Worm (Caenorhabditis elegans) whole organism, late embryonic: ENCODE measurements around the gene cyn-8.

ENCODE experiments used
- C38D4.7 ChIP-seq: fragments of 200-800 bp; sonication (Bioruptor generic); optimal IDR thresholded peaks from 2 replicates; lab custom pipeline; 2018; ENCODE audit warnings: mild to moderate bottlenecking, missing genetic modification characterization, moderate library complexity, missing compliant biosample characterization
- K02D7.2 ChIP-seq: sonication (generic microtip); optimal IDR thresholded peaks from 2 replicates; lab custom pipeline; 2017; ENCODE audit warnings: mild to moderate bottlenecking, missing genetic modification characterization, missing compliant biosample characterization
- K09A11.1 ChIP-seq: sonication (generic microtip); optimal IDR thresholded peaks from 2 replicates; lab custom pipeline; 2017; ENCODE audit warnings: antibody characterized with exemption, mild to moderate bottlenecking, missing genetic modification characterization, missing compliant biosample characterization; ENCODE audit not compliant: insufficient read depth
- T23F11.4 ChIP-seq: fragments of 200-800 bp; sonication (Bioruptor generic); optimal IDR thresholded peaks from 2 replicates; lab custom pipeline; 2018; ENCODE audit warnings: mild to moderate bottlenecking, missing genetic modification characterization, missing compliant biosample characterization
- ceh-14 ChIP-seq: sonication (generic microtip); optimal IDR thresholded peaks from 2 replicates; lab custom pipeline; 2016; ENCODE audit warnings: missing genotype, missing genetic modification characterization, missing compliant biosample characterization
- ceh-18 ChIP-seq: sonication (generic microtip); optimal IDR thresholded peaks from 2 replicates; lab custom pipeline; 2016; ENCODE audit warnings: missing genetic modification characterization, missing compliant biosample characterization
- ceh-19 ChIP-seq: fragments of 200-800 bp; sonication (Bioruptor generic); optimal IDR thresholded peaks from 2 replicates; lab custom pipeline; 2018; ENCODE audit warnings: mild to moderate bottlenecking, missing genetic modification characterization, missing compliant biosample characterization
- ceh-24 ChIP-seq: sonication (generic microtip); optimal IDR thresholded peaks from 2 replicates; lab custom pipeline; 2016; ENCODE audit warnings: mild to moderate bottlenecking, missing genetic modification characterization, missing compliant biosample characterization
- ceh-30 ChIP-seq: fragments of 150-350 bp; optimal IDR thresholded peaks from 2 replicates; lab custom pipeline; 2014; ENCODE audit warnings: missing biosample characterization, missing genetic modification characterization
- ceh-31 ChIP-seq: sonication (generic microtip); optimal IDR thresholded peaks from 2 replicates; lab custom pipeline; 2016; ENCODE audit warnings: missing genetic modification characterization, missing compliant biosample characterization
- ceh-34 ChIP-seq: sonication (generic microtip); optimal IDR thresholded peaks from 2 replicates; lab custom pipeline; 2016; ENCODE audit warnings: mild to moderate bottlenecking, missing genetic modification characterization, missing compliant biosample characterization
- ceh-48 ChIP-seq: sonication (generic microtip); optimal IDR thresholded peaks from 2 replicates; lab custom pipeline; 2016; ENCODE audit warnings: missing genetic modification characterization, inconsistent platforms, missing compliant biosample characterization
- ceh-6 ChIP-seq: fragments of 200-800 bp; sonication (Bioruptor generic); optimal IDR thresholded peaks from 2 replicates; lab custom pipeline; 2018; ENCODE audit warnings: mild to moderate bottlenecking, missing genetic modification characterization, missing compliant biosample characterization
- ceh-9 ChIP-seq: sonication (generic microtip); optimal IDR thresholded peaks from 2 replicates; lab custom pipeline; 2016; ENCODE audit warnings: mild to moderate bottlenecking, missing genetic modification characterization, inconsistent platforms, missing compliant biosample characterization
- dmd-4 ChIP-seq: sonication (generic microtip); optimal IDR thresholded peaks from 2 replicates; lab custom pipeline; 2016; ENCODE audit warnings: borderline replicate concordance, missing genetic modification characterization, missing compliant biosample characterization
- elt-2 ChIP-seq: sonication (generic microtip); optimal IDR thresholded peaks from 2 replicates; lab custom pipeline; 2016; ENCODE audit warnings: missing genetic modification reagents, missing genetic modification characterization, missing compliant biosample characterization
- elt-4 ChIP-seq: sonication (generic microtip); optimal IDR thresholded peaks from 2 replicates; lab custom pipeline; 2016; ENCODE audit warnings: missing genetic modification characterization, missing compliant biosample characterization
- ets-4 ChIP-seq: sonication (generic microtip); optimal IDR thresholded peaks from 2 replicates; lab custom pipeline; 2016; ENCODE audit warnings: missing genetic modification characterization, missing compliant biosample characterization
- eyg-1 ChIP-seq: sonication (generic microtip); optimal IDR thresholded peaks from 2 replicates; lab custom pipeline; 2016; ENCODE audit warnings: missing genotype, missing genetic modification characterization, missing compliant biosample characterization
- fax-1 ChIP-seq: sonication (generic microtip); optimal IDR thresholded peaks from 2 replicates; lab custom pipeline; 2016; ENCODE audit warnings: missing genotype, missing genetic modification characterization, missing compliant biosample characterization
- fkh-10 ChIP-seq: fragments of 150-350 bp; optimal IDR thresholded peaks from 2 replicates; lab custom pipeline; 2014; ENCODE audit warnings: missing biosample characterization, missing genetic modification reagents, missing genetic modification characterization
- gmeb-2 ChIP-seq: sonication (generic microtip); optimal IDR thresholded peaks from 2 replicates; lab custom pipeline; 2016; ENCODE audit warnings: missing genetic modification characterization, inconsistent platforms, missing compliant biosample characterization
- hlh-13 ChIP-seq: fragments of 200-800 bp; sonication (Bioruptor generic); optimal IDR thresholded peaks from 2 replicates; lab custom pipeline; 2018; ENCODE audit warnings: mild to moderate bottlenecking, missing genetic modification characterization, missing compliant biosample characterization
- hlh-15 ChIP-seq: sonication (generic microtip); optimal IDR thresholded peaks from 2 replicates; lab custom pipeline; 2016; ENCODE audit warnings: missing genetic modification characterization, missing compliant biosample characterization
- hlh-6 ChIP-seq: sonication (generic microtip); optimal IDR thresholded peaks from 2 replicates; lab custom pipeline; 2016; ENCODE audit warnings: missing genotype, missing genetic modification characterization, missing compliant biosample characterization
- hlh-8 ChIP-seq: sonication (generic microtip); optimal IDR thresholded peaks from 2 replicates; lab custom pipeline; 2016; ENCODE audit warnings: missing genotype, missing genetic modification characterization, missing compliant biosample characterization
- lim-6 ChIP-seq: sonication (generic microtip); optimal IDR thresholded peaks from 2 replicates; lab custom pipeline; 2016; ENCODE audit warnings: missing genetic modification characterization, missing compliant biosample characterization
- mec-3 ChIP-seq: sonication (generic microtip); optimal IDR thresholded peaks from 2 replicates; lab custom pipeline; 2016; ENCODE audit warnings: borderline replicate concordance, missing genetic modification characterization, missing compliant biosample characterization
- nfya-1 ChIP-seq: sonication (generic microtip); optimal IDR thresholded peaks from 2 replicates; lab custom pipeline; 2017; ENCODE audit warnings: missing genetic modification characterization, mild to moderate bottlenecking, missing compliant biosample characterization, antibody characterized with exemption, moderate library complexity
- nhr-11 ChIP-seq: fragments of 150-350 bp; optimal IDR thresholded peaks from 2 replicates; lab custom pipeline; 2014; ENCODE audit warnings: missing biosample characterization, missing genetic modification characterization
- pag-3 ChIP-seq: sonication (generic microtip); optimal IDR thresholded peaks from 2 replicates; lab custom pipeline; 2016; ENCODE audit warnings: missing compliant biosample characterization, missing genetic modification characterization, borderline replicate concordance
- pha-2 ChIP-seq: sonication (generic microtip); optimal IDR thresholded peaks from 2 replicates; lab custom pipeline; 2017; ENCODE audit warnings: mild to moderate bottlenecking, missing genetic modification characterization, missing compliant biosample characterization
- pha-4 ChIP-seq: fragments of 150-350 bp; optimal IDR thresholded peaks from 2 replicates; lab custom pipeline; 2018; ENCODE audit warnings: missing biosample characterization, missing genetic modification reagents, missing genetic modification characterization
- pqm-1 ChIP-seq: sonication (generic microtip); optimal IDR thresholded peaks from 2 replicates; lab custom pipeline; 2016; ENCODE audit warnings: missing genetic modification characterization, missing compliant biosample characterization
- pros-1 ChIP-seq: fragments of 150-350 bp; optimal IDR thresholded peaks from 2 replicates; lab custom pipeline; 2014; ENCODE audit warnings: missing biosample characterization, missing genetic modification reagents, missing genetic modification characterization
- rnt-1 ChIP-seq: sonication (generic microtip); optimal IDR thresholded peaks from 2 replicates; lab custom pipeline; 2016; ENCODE audit warnings: missing genetic modification characterization, missing compliant biosample characterization
- sdc-2 ChIP-seq: sonication (generic microtip); optimal IDR thresholded peaks from 2 replicates; lab custom pipeline; 2016; ENCODE audit warnings: missing genotype, missing genetic modification characterization, missing compliant biosample characterization
- sox-4 ChIP-seq: sonication (generic microtip); optimal IDR thresholded peaks from 2 replicates; lab custom pipeline; 2017; ENCODE audit warnings: mild to moderate bottlenecking, missing genetic modification characterization, inconsistent platforms, missing compliant biosample characterization
- syd-9 ChIP-seq: sonication (generic microtip); optimal IDR thresholded peaks from 2 replicates; lab custom pipeline; 2016; ENCODE audit warnings: mild to moderate bottlenecking, missing genetic modification characterization, moderate library complexity, missing compliant biosample characterization
- ttx-3 ChIP-seq: sonication (generic microtip); optimal IDR thresholded peaks from 2 replicates; lab custom pipeline; 2016; ENCODE audit warnings: missing genetic modification reagents, missing genetic modification characterization, missing compliant biosample characterization
- unc-42 ChIP-seq: sonication (generic microtip); optimal IDR thresholded peaks from 2 replicates; lab custom pipeline; 2016; ENCODE audit warnings: missing genotype, missing genetic modification characterization, missing compliant biosample characterization
- unc-86 ChIP-seq: sonication (generic microtip); optimal IDR thresholded peaks from 2 replicates; lab custom pipeline; 2016; ENCODE audit warnings: missing genetic modification characterization, missing compliant biosample characterization

The cyn-8 gene

ce11 chrX:8905089-8905488 is 6.0 kb upstream of the cyn-8 start, which contains the start of gene ensh-1:
Gene ensh-1, plus strand, starts transcription at chrX:8905389.
- TF ChIP-seq sdc-2 (tag; lab: Kevin White, UChicago): no peak
- no peak for TF ChIP-seq pag-3
- no peak for TF ChIP-seq ceh-34 (tag; lab: Kevin White, UChicago)
- TF ChIP-seq ceh-24: no peak
- TF ChIP-seq ceh-19 (GFP tag; lab: Kevin White, UChicago): no peak
- no peak for TF ChIP-seq dmd-4
- TF ChIP-seq ceh-30 (tag; lab: Kevin White, UChicago): no peak
- TF ChIP-seq ttx-3 (tag; lab: Kevin White, UChicago): no peak

ce11 chrX:8917730-8918129 is 6.6 kb downstream of the cyn-8 start:
- TF ChIP-seq ceh-31 (tag; lab: Kevin White, UChicago): no peak
- TF ChIP-seq sox-4 (tag; lab: Kevin White, UChicago): no peak
- TF ChIP-seq pqm-1 (tag; lab: Kevin White, UChicago): no peak
- TF ChIP-seq nhr-11 (tag; lab: Kevin White, UChicago): no peak
- TF ChIP-seq fax-1 (tag; lab: Kevin White, UChicago): no peak
- TF ChIP-seq ceh-30 (tag; lab: Kevin White, UChicago): no peak

- TF ChIP-seq pros-1 (tag; lab: Kevin White, UChicago): no peak
- peak; percentile 98 for TF ChIP-seq unc-42 (tag; lab: Kevin White, UChicago)
- TF ChIP-seq ceh-31 (tag; lab: Kevin White, UChicago): peak; percentile 30
- TF ChIP-seq, all 69 proteins: peak for 2
Observed at ce11 chrX:8918792-8919191, 7.7 kb downstream of the cyn-8 start.

ce11 chrX:8919323-8919722 is 8.2 kb downstream of the cyn-8 start, which contains the start of gene nlp-14:
Gene nlp-14, minus strand, starts transcription at chrX:8919423.
- no peak for TF ChIP-seq gmeb-2 (tag; lab: Kevin White, UChicago)
- peak; percentile 5 for TF ChIP-seq hlh-6 (tag; lab: Kevin White, UChicago)

ce11 chrX:8921221-8921620 is 10.1 kb downstream of the cyn-8 start:
- TF ChIP-seq pros-1 (tag; lab: Kevin White, UChicago) (no peak), pqm-1 (tag; lab: Kevin White, UChicago) (no peak), elt-2 (no peak), C38D4.7 (GFP tag; lab: Kevin White, UChicago) (no peak), ets-4 (tag; lab: Kevin White, UChicago) (no peak), ceh-14 (tag; lab: Kevin White, UChicago) (no peak), sox-4 (tag; lab: Kevin White, UChicago) (no peak), nfya-1 (tag; lab: Kevin White, UChicago) (no peak), hlh-15 (no peak), lim-6 (tag; lab: Kevin White, UChicago) (no peak)

- no peak for TF ChIP-seq C38D4.7 (GFP tag; lab: Kevin White, UChicago)
- TF ChIP-seq hlh-13 (GFP tag; lab: Kevin White, UChicago): no peak
- no peak for TF ChIP-seq ceh-18 (tag; lab: Kevin White, UChicago)
- no peak for TF ChIP-seq syd-9
- TF ChIP-seq fkh-10 (GFP tag; lab: Kevin White, UChicago): no peak
- TF ChIP-seq elt-4 (tag; lab: Kevin White, UChicago): no peak
- no peak for TF ChIP-seq hlh-8 (tag; lab: Kevin White, UChicago)
- no peak for TF ChIP-seq T23F11.4
- TF ChIP-seq pha-4: no peak
- TF ChIP-seq K02D7.2 (tag; lab: Kevin White, UChicago): no peak
- TF ChIP-seq ceh-48 (tag; lab: Kevin White, UChicago): no peak
- no peak for TF ChIP-seq lim-6 (tag; lab: Kevin White, UChicago)
- no peak for TF ChIP-seq ceh-9 (tag; lab: Kevin White, UChicago)
- no peak for TF ChIP-seq ttx-3 (tag; lab: Kevin White, UChicago)
- peak; percentile 28 for TF ChIP-seq ceh-6
- TF ChIP-seq pros-1 (tag; lab: Kevin White, UChicago): no peak
- no peak for TF ChIP-seq ceh-19 (GFP tag; lab: Kevin White, UChicago)
- TF ChIP-seq hlh-6 (tag; lab: Kevin White, UChicago): no peak
- TF ChIP-seq pha-2 (tag; lab: Kevin White, UChicago): peak; percentile 41
- TF ChIP-seq eyg-1 (tag; lab: Kevin White, UChicago): no peak
- TF ChIP-seq K09A11.1 (tag; lab: Kevin White, UChicago): no peak
- peak; percentile 49 for TF ChIP-seq unc-86
- TF ChIP-seq mec-3 (tag; lab: Kevin White, UChicago): no peak
- no peak for TF ChIP-seq nfya-1 (tag; lab: Kevin White, UChicago)
- TF ChIP-seq rnt-1 (tag; lab: Kevin White, UChicago): peak; percentile 36
Observed at ce11 chrX:8925443-8925842, 14.3 kb downstream of the cyn-8 start.
